Worm (Caenorhabditis elegans) whole organism, young adult: ENCODE measurements around the gene F23A7.5.

Experiments
- ama-1 ChIP-seq, 3 experiments: fragments of 150-350 bp in 1 of 3; sonication (generic microtip) in 2 of 3; optimal IDR thresholded peaks; 2 replicates each; lab custom pipeline; 2014 to 2018; ENCODE audit warnings: missing biosample characterization in 2 of 3, missing genetic modification characterization in 2 of 3, missing genetic modification reagents in 2 of 3
- ceh-91 ChIP-seq: fragments of 200-800 bp; sonication (Bioruptor generic); IDR thresholded peaks from 2 replicates; pipeline ENCODE4 v1.3.6; 2022; ENCODE audit warnings: missing genetic modification reagents, missing genetic modification characterization, missing compliant biosample characterization
- die-1 ChIP-seq: sonication (generic microtip); optimal IDR thresholded peaks from 2 replicates; lab custom pipeline; 2016; ENCODE audit warnings: missing genotype, mild to moderate bottlenecking, missing genetic modification characterization, missing compliant biosample characterization
- ets-4 ChIP-seq: fragments of 200-800 bp; sonication (Bioruptor generic); optimal IDR thresholded peaks from 2 replicates; lab custom pipeline; 2018; ENCODE audit warnings: mild to moderate bottlenecking, missing genetic modification characterization, missing compliant biosample characterization
- lin-40 ChIP-seq: sonication (generic microtip); optimal IDR thresholded peaks from 2 replicates; lab custom pipeline; 2016; ENCODE audit warnings: missing genetic modification characterization, mild to moderate bottlenecking, missing compliant biosample characterization, missing genotype, missing genetic modification reagents
- madf-8 ChIP-seq: fragments of 200-800 bp; sonication (Bioruptor generic); conservative IDR thresholded peaks from 2 replicates; pipeline ENCODE4 v1.3.6; 2022; ENCODE audit warnings: missing genetic modification reagents, missing genetic modification characterization, missing compliant biosample characterization
- nhr-179 ChIP-seq: sonication (generic microtip); optimal IDR thresholded peaks from 2 replicates; lab custom pipeline; 2016; ENCODE audit warnings: mild to moderate bottlenecking, missing genetic modification characterization, missing compliant biosample characterization
- unc-62 ChIP-seq: fragments of 150-350 bp; optimal IDR thresholded peaks from 2 replicates; lab custom pipeline; 2014; ENCODE audit warnings: missing biosample characterization, missing genetic modification reagents, missing genetic modification characterization

ce11 chrX:16240626-16241025, 11.9 kb downstream of the F23A7.5 start:
- TF ChIP-seq die-1 (tag; lab: Kevin White, UChicago), result no peak
- TF ChIP-seq nhr-179 (tag; lab: Kevin White, UChicago), result no peak
- no peak for TF ChIP-seq lin-40 (tag; lab: Kevin White, UChicago)
- TF ChIP-seq ama-1 (optimal IDR thresholded peaks at IDR 0.05; lab: Kevin White, UChicago), result no peak
- no peak for TF ChIP-seq ama-1 (GFP tag; optimal IDR thresholded peaks at IDR 0.05; lab: Kevin White, UChicago)
- no peak for TF ChIP-seq ceh-91
- no peak for TF ChIP-seq ets-4 (GFP tag; lab: Kevin White, UChicago)
- no peak for TF ChIP-seq madf-8 (GFP tag; lab: Robert Waterston, UW)
- no peak for TF ChIP-seq unc-62 (GFP tag; lab: Kevin White, UChicago)
